Fruit fly (Drosophila melanogaster): ENCODE results near the gene msd5.
A peak's percentile ranks its signal among the peaks of the same experiment; 100 is the strongest.

msd5 gene

dm6 chr3L:1298509-1298908 lies 34.4 kb downstream of the msd5 start, which contains the start of gene scf (continued):
- TF ChIP-seq ken (GFP tag; IDR thresholded peaks at IDR 0.05) (peak; percentile 41; the same call in 1 of the 3 replicates), dpn (GFP tag; optimal IDR thresholded peaks at IDR 0.05) (no peak), grau (tag; optimal IDR thresholded peaks at IDR 0.05) (peak; percentile 28), CG6791 (GFP tag; IDR thresholded peaks at IDR 0.05; ENCODE audit: partially characterized antibody) (0 out of 3 replicates have a peak, but pooled peaks have one; percentile 27), HLHmδ (GFP tag; optimal IDR thresholded peaks at IDR 0.05) (peak; percentile 35), Sry-β (GFP tag; optimal IDR thresholded peaks at IDR 0.05) (peak; percentile 88), Scr (GFP tag; IDR thresholded peaks at IDR 0.05; ENCODE audit: partially characterized antibody) (peak; percentile 37; the same call in 1 of the 2 replicates), gfzf (GFP tag; optimal IDR thresholded peaks at IDR 0.05) (peak; percentile 16), row (GFP tag; IDR thresholded peaks at IDR 0.05) (peak; percentile 60), ro (GFP tag; IDR thresholded peaks at IDR 0.05) (peak; percentile 40; the same call in 1 of the 2 replicates), CG13287 (GFP tag; IDR thresholded peaks at IDR 0.05; ENCODE audit: partially characterized antibody) (peak; percentile 63), CG7987 (GFP tag; optimal IDR thresholded peaks at IDR 0.05) (peak; percentile 21), CG1603 (tag; optimal IDR thresholded peaks at IDR 0.05) (peak; percentile 44), MBD-R2 (GFP tag; IDR thresholded peaks at IDR 0.05) (peak; percentile 27), p53 (GFP tag; optimal IDR thresholded peaks at IDR 0.05) (peak; percentile 2), CG9817 (tag; optimal IDR thresholded peaks at IDR 0.05) (no peak), Xrp1 (GFP tag; IDR thresholded peaks at IDR 0.05) (no peak), grn (GFP tag; optimal IDR thresholded peaks at IDR 0.05) (no peak), Med (GFP tag) (peak; percentile 73), gsb (GFP tag; IDR thresholded peaks at IDR 0.05) (0 out of 2 replicates have a peak, but pooled peaks have one; percentile 28), CG3995 (GFP tag; optimal IDR thresholded peaks at IDR 0.05) (peak; percentile 78), sqz (GFP tag; optimal IDR thresholded peaks at IDR 0.05) (no peak), Dll (GFP tag; IDR thresholded peaks at IDR 0.05; ENCODE audit: partially characterized antibody) (peak; percentile 58; the same call in 3 of the 4 replicates), sd (tag; optimal IDR thresholded peaks at IDR 0.05) (no peak), kah (GFP tag; optimal IDR thresholded peaks at IDR 0.05) (peak; percentile 54), crol (GFP tag; IDR thresholded peaks at IDR 0.05) (0 out of 2 replicates have a peak, but pooled peaks have one; percentile 29), CG12219 (GFP tag; optimal IDR thresholded peaks at IDR 0.05) (no peak), kni (GFP tag; optimal IDR thresholded peaks at IDR 0.05) (no peak), Atf-2 (GFP tag; optimal IDR thresholded peaks at IDR 0.05) (no peak), Fer1 (GFP tag; optimal IDR thresholded peaks at IDR 0.05) (peak; percentile 35), Fer3 (tag; optimal IDR thresholded peaks at IDR 0.05) (no peak), bowl (GFP tag; IDR thresholded peaks at IDR 0.05) (0 out of 2 replicates have a peak, but pooled peaks have one; percentile 7), repo (GFP tag; optimal IDR thresholded peaks at IDR 0.05) (peak; percentile 18), sens (GFP tag) (peak; percentile 70)

- TF ChIP-seq sd (tag; optimal IDR thresholded peaks at IDR 0.05) (no peak), wek (GFP tag; optimal IDR thresholded peaks at IDR 0.05) (no peak), Nf-YC (tag; optimal IDR thresholded peaks at IDR 0.05) (no peak), CG14667 (GFP tag; IDR thresholded peaks at IDR 0.05) (no peak), Drgx (GFP tag; IDR thresholded peaks at IDR 0.05) (no peak), usp (GFP tag; optimal IDR thresholded peaks at IDR 0.05) (no peak), HLH3B (GFP tag; IDR thresholded peaks at IDR 0.05) (0 out of 2 replicates have a peak, but pooled peaks have one; percentile 22), Elba2 (GFP tag; optimal IDR thresholded peaks at IDR 0.05) (no peak), lilli (GFP tag; optimal IDR thresholded peaks at IDR 0.05) (peak; percentile 60), Dad (GFP tag; optimal IDR thresholded peaks at IDR 0.05) (no peak), aop (GFP tag; IDR thresholded peaks at IDR 0.05) (no peak), ab (GFP tag; optimal IDR thresholded peaks at IDR 0.05) (no peak), CG15696 (tag; optimal IDR thresholded peaks at IDR 0.05) (no peak), ATbp (GFP tag; optimal IDR thresholded peaks at IDR 0.05) (no peak), CHES-1-like (GFP tag; optimal IDR thresholded peaks at IDR 0.05) (peak; percentile 67), CG34376 (GFP tag; optimal IDR thresholded peaks at IDR 0.05) (peak; percentile 34), Nf-YB (GFP tag; optimal IDR thresholded peaks at IDR 0.05) (no peak), Nf-YA (GFP tag; IDR thresholded peaks at IDR 0.05) (no peak), shn (GFP tag; optimal IDR thresholded peaks at IDR 0.05) (peak; percentile 34)
These were observed 37.3 kb downstream of the msd5 start, which contains the start of gene Rabex-5 for dm6 chr3L:1295693-1296092. Rabex-5 (plus strand) TSS chr3L:1295913.

Data from whole organism, embryonic.